Fruit fly (Drosophila melanogaster) whole organism, embryonic: Measurements from ENCODE around the gene CG3652.

Source experiments
- Aef1 ChIP-seq: fragments of 200-800 bp; sonication (Bioruptor generic); IDR thresholded peaks from 3 replicates; pipeline ENCODE4 v1.3.6; 2022; ENCODE audit warnings: missing biosample characterization, missing genetic modification characterization
- BEAF-32 ChIP-seq: fragments of 200-800 bp; sonication (Bioruptor generic); optimal IDR thresholded peaks from 3 replicates; lab custom pipeline; 2017; ENCODE audit warnings: missing biosample characterization, missing genetic modification characterization, mild to moderate bottlenecking, moderate library complexity, missing genetic modification reagents
- Bteb2 ChIP-seq: fragments of 200-800 bp; sonication (Bioruptor generic); optimal IDR thresholded peaks from 2 replicates; lab custom pipeline; 2016; ENCODE audit warnings: missing biosample characterization, missing genetic modification characterization
- CG10321 ChIP-seq: fragments of 200-800 bp; sonication (Bioruptor generic); IDR thresholded peaks from 2 replicates; pipeline ENCODE4 v1.3.6; 2022; ENCODE audit warnings: missing biosample characterization, missing genetic modification characterization
- CG11085 ChIP-seq: fragments of 200-800 bp; sonication (Bioruptor generic); IDR thresholded peaks from 2 replicates; pipeline ENCODE4 v1.3.6; 2022; ENCODE audit warnings: missing biosample characterization, missing genetic modification characterization
- CG11504 ChIP-seq: fragments of 200-800 bp; sonication (Bioruptor generic); optimal IDR thresholded peaks from 3 replicates; lab custom pipeline; 2019; ENCODE audit warnings: missing biosample characterization, mild to moderate bottlenecking, missing genetic modification characterization, moderate library complexity
- CG12236 ChIP-seq: fragments of 200-800 bp; sonication (Bioruptor generic); optimal IDR thresholded peaks from 2 replicates; lab custom pipeline; 2016; ENCODE audit warnings: missing biosample characterization, missing genetic modification characterization
- CG12744 ChIP-seq: fragments of 200-800 bp; sonication (Bioruptor generic); optimal IDR thresholded peaks from 2 replicates; lab custom pipeline; 2016; ENCODE audit warnings: missing biosample characterization, missing genetic modification characterization
- CG13287 ChIP-seq: fragments of 200-800 bp; sonication (Bioruptor generic); IDR thresholded peaks from 2 replicates; pipeline ENCODE4 v1.3.6; 2022; ENCODE audit warnings: missing biosample characterization, missing genetic modification characterization; ENCODE audit not compliant: partially characterized antibody
- CG14014 ChIP-seq: fragments of 200-800 bp; sonication (Bioruptor generic); IDR thresholded peaks from 2 replicates; pipeline ENCODE4 v1.3.6; 2022; ENCODE audit warnings: missing biosample characterization, missing genetic modification characterization
- CG15479 ChIP-seq: fragments of 200-800 bp; sonication (Bioruptor generic); optimal IDR thresholded peaks from 3 replicates; lab custom pipeline; 2019; ENCODE audit warnings: missing biosample characterization, mild to moderate bottlenecking, missing genetic modification characterization, moderate library complexity
- CG15696 ChIP-seq: fragments of 200-800 bp; sonication (Bioruptor generic); optimal IDR thresholded peaks from 2 replicates; lab custom pipeline; 2019; ENCODE audit warnings: missing biosample characterization, mild to moderate bottlenecking, missing genetic modification characterization, moderate library complexity
- CG17385 ChIP-seq: fragments of 200-800 bp; sonication (Bioruptor generic); optimal IDR thresholded peaks from 3 replicates; lab custom pipeline; 2018; ENCODE audit warnings: missing biosample characterization, mild to moderate bottlenecking, missing genetic modification characterization
- CG4707 ChIP-seq: fragments of 200-800 bp; sonication (Bioruptor generic); optimal IDR thresholded peaks from 2 replicates; lab custom pipeline; 2018; ENCODE audit warnings: missing biosample characterization, mild to moderate bottlenecking, missing genetic modification characterization, moderate library complexity
- CG4730 ChIP-seq: fragments of 200-800 bp; sonication (Bioruptor generic); IDR thresholded peaks from 2 replicates; pipeline ENCODE4 v1.3.6; 2022; ENCODE audit warnings: missing biosample characterization, missing genetic modification characterization
- CG4854 ChIP-seq: fragments of 200-800 bp; sonication (Bioruptor generic); optimal IDR thresholded peaks from 2 replicates; lab custom pipeline; 2016; ENCODE audit warnings: missing biosample characterization, missing genetic modification characterization, inconsistent platforms
- CG7745 ChIP-seq: fragments of 200-800 bp; sonication (Bioruptor generic); optimal IDR thresholded peaks from 2 replicates; lab custom pipeline; 2018; ENCODE audit warnings: missing biosample characterization, mild to moderate bottlenecking, missing genetic modification characterization, moderate library complexity
- CG8944 ChIP-seq: fragments of 200-800 bp; sonication (Bioruptor generic); optimal IDR thresholded peaks from 3 replicates; lab custom pipeline; 2016; ENCODE audit warnings: missing biosample characterization, missing genetic modification characterization
- Hr39 ChIP-seq: fragments of >200 bp; optimal IDR thresholded peaks from 2 replicates; lab custom pipeline; 2017
- Med ChIP-seq: fragments of 200-800 bp; sonication (Bioruptor generic); peaks from one replicate; lab custom pipeline; 2016; ENCODE audit warnings: missing biosample characterization, missing genetic modification characterization, mild to moderate bottlenecking, inconsistent platforms, moderate library complexity
- Oli ChIP-seq: fragments of 200-800 bp; sonication (Bioruptor generic); optimal IDR thresholded peaks from 2 replicates; lab custom pipeline; 2018; ENCODE audit warnings: missing biosample characterization, mild to moderate bottlenecking, missing genetic modification characterization, moderate library complexity
- Six4 ChIP-seq: fragments of 200-800 bp; sonication (Bioruptor generic); optimal IDR thresholded peaks from 2 replicates; lab custom pipeline; 2016; ENCODE audit warnings: missing biosample characterization, missing genetic modification characterization
- Trl ChIP-seq, 3 experiments: fragments of >200 bp in 2 of 3; fragments of 200-800 bp in 1 of 3; sonication (Bioruptor generic) in 1 of 3; optimal IDR thresholded peaks; 2 replicates in 1 of 3; 3 replicates in 2 of 3; lab custom pipeline; 2016 to 2017; ENCODE audit warnings: missing biosample characterization in 1 of 3, missing genetic modification characterization in 1 of 3
- Usf ChIP-seq: fragments of 200-800 bp; sonication (Bioruptor generic); optimal IDR thresholded peaks from 2 replicates; lab custom pipeline; 2017; ENCODE audit warnings: missing genotype, missing biosample characterization, missing genetic modification characterization
- aop ChIP-seq: fragments of 200-800 bp; sonication (Bioruptor generic); IDR thresholded peaks from 2 replicates; pipeline ENCODE4 v1.3.6; 2022; ENCODE audit warnings: missing biosample characterization, missing genetic modification characterization
- ara ChIP-seq: fragments of 200-800 bp; sonication (Bioruptor generic); IDR thresholded peaks from 2 replicates; pipeline ENCODE4 v1.3.6; 2022; ENCODE audit warnings: missing biosample characterization, missing genetic modification characterization
- bbx ChIP-seq: fragments of 200-800 bp; sonication (Bioruptor generic); IDR thresholded peaks from 2 replicates; pipeline ENCODE4 v1.3.6; 2022; ENCODE audit warnings: missing biosample characterization, missing genetic modification characterization; ENCODE audit not compliant: partially characterized antibody
- cad ChIP-seq: fragments of >200 bp; optimal IDR thresholded peaks from 2 replicates; lab custom pipeline; 2017; ENCODE audit warnings: missing biosample characterization, missing genetic modification characterization
- chm ChIP-seq: fragments of 200-800 bp; sonication (Bioruptor generic); IDR thresholded peaks from 2 replicates; pipeline ENCODE4 v1.3.6; 2022; ENCODE audit warnings: missing biosample characterization, missing genetic modification characterization
- ci ChIP-seq: fragments of 200-800 bp; sonication (Bioruptor generic); IDR thresholded peaks from 3 replicates; pipeline ENCODE4 v1.3.6; 2022; ENCODE audit warnings: missing biosample characterization, missing genetic modification characterization
- corto ChIP-seq: fragments of 200-800 bp; sonication (Bioruptor generic); optimal IDR thresholded peaks from 2 replicates; lab custom pipeline; 2016; ENCODE audit warnings: missing biosample characterization, mild to moderate bottlenecking, missing genetic modification characterization, moderate library complexity
- eve ChIP-seq, 2 experiments: fragments of >200 bp; optimal IDR thresholded peaks; 2 replicates each; lab custom pipeline; 2017; ENCODE audit warnings: missing biosample characterization in 2 of 2, missing genetic modification characterization in 2 of 2
- fru ChIP-seq: fragments of >200 bp; optimal IDR thresholded peaks from 2 replicates; lab custom pipeline; 2017
- gfzf ChIP-seq: fragments of 200-800 bp; sonication (Bioruptor generic); optimal IDR thresholded peaks from 2 replicates; lab custom pipeline; 2016; ENCODE audit warnings: missing biosample characterization, mild to moderate bottlenecking, missing genetic modification characterization, moderate library complexity
- grn ChIP-seq: fragments of 200-800 bp; sonication (Bioruptor generic); optimal IDR thresholded peaks from 3 replicates; lab custom pipeline; 2017; ENCODE audit warnings: missing biosample characterization, missing genetic modification characterization
- hbn ChIP-seq: fragments of 200-800 bp; sonication (Bioruptor generic); IDR thresholded peaks from 2 replicates; pipeline ENCODE4 v1.3.6; 2022; ENCODE audit warnings: missing biosample characterization, missing genetic modification characterization; ENCODE audit not compliant: partially characterized antibody
- kni ChIP-seq: fragments of 200-800 bp; sonication (Bioruptor generic); optimal IDR thresholded peaks from 3 replicates; lab custom pipeline; 2017; ENCODE audit warnings: mild to moderate bottlenecking, missing biosample characterization, missing genetic modification reagents, missing genetic modification characterization
- mam ChIP-seq: fragments of 200-800 bp; sonication (Bioruptor generic); optimal IDR thresholded peaks from 3 replicates; lab custom pipeline; 2016; ENCODE audit warnings: missing biosample characterization, missing genetic modification characterization
- odd ChIP-seq: fragments of 200-800 bp; sonication (Bioruptor generic); optimal IDR thresholded peaks from 2 replicates; lab custom pipeline; 2017; ENCODE audit warnings: missing biosample characterization, mild to moderate bottlenecking, missing genetic modification characterization
- onecut ChIP-seq: fragments of 200-800 bp; sonication (Bioruptor generic); IDR thresholded peaks from 2 replicates; pipeline ENCODE4 v1.3.6; 2022; ENCODE audit warnings: missing biosample characterization, missing genetic modification characterization
- otp ChIP-seq: fragments of 200-800 bp; sonication (Bioruptor generic); IDR thresholded peaks from 3 replicates; pipeline ENCODE4, ENCODE4 v1.3.6; 2022; ENCODE audit warnings: missing biosample characterization, missing genetic modification characterization
- rib ChIP-seq: fragments of 200-800 bp; sonication (Bioruptor generic); IDR thresholded peaks from 2 replicates; pipeline ENCODE4 v1.3.6; 2022; ENCODE audit warnings: missing biosample characterization, missing genetic modification characterization
- schlank ChIP-seq: fragments of 200-800 bp; sonication (Bioruptor generic); optimal IDR thresholded peaks from 2 replicates; lab custom pipeline; 2018; ENCODE audit warnings: missing biosample characterization, mild to moderate bottlenecking, missing genetic modification characterization
- sens ChIP-seq: fragments of 200-800 bp; sonication (Bioruptor generic); peaks from one replicate; lab custom pipeline; 2016; ENCODE audit warnings: missing biosample characterization, missing genetic modification characterization
- sob ChIP-seq: fragments of 200-800 bp; sonication (Bioruptor generic); IDR thresholded peaks from 2 replicates; pipeline ENCODE4 v1.3.6; 2022; ENCODE audit warnings: missing biosample characterization, missing genetic modification characterization
- tgo ChIP-seq: fragments of 200-800 bp; sonication (Bioruptor generic); IDR thresholded peaks from 3 replicates; pipeline ENCODE4 v1.3.6; 2022; ENCODE audit warnings: missing biosample characterization, missing genetic modification characterization
- tll ChIP-seq, 2 experiments: fragments of 200-800 bp in 1 of 2; fragments of >200 bp in 1 of 2; sonication (Bioruptor generic) in 1 of 2; optimal IDR thresholded peaks; 2 replicates each; lab custom pipeline; 2017 to 2019; ENCODE audit warnings: missing biosample characterization in 2 of 2, missing genetic modification characterization in 2 of 2, mild to moderate bottlenecking in 1 of 2, moderate library complexity in 1 of 2
- twi ChIP-seq: fragments of 200-800 bp; optimal IDR thresholded peaks from 2 replicates; lab custom pipeline; 2019; ENCODE audit warnings: missing biosample characterization, mild to moderate bottlenecking, missing genetic modification characterization, moderate library complexity
- zen ChIP-seq: fragments of 200-800 bp; sonication (Bioruptor generic); optimal IDR thresholded peaks from 3 replicates; lab custom pipeline; 2018; ENCODE audit warnings: missing biosample characterization, mild to moderate bottlenecking, missing genetic modification characterization, moderate library complexity
- zen2 ChIP-seq: fragments of 200-800 bp; sonication (Bioruptor generic); IDR thresholded peaks from 3 replicates; pipeline ENCODE4 v1.3.6; 2022; ENCODE audit warnings: missing biosample characterization, missing genetic modification characterization; ENCODE audit not compliant: partially characterized antibody

The CG3652 gene

DNA sequence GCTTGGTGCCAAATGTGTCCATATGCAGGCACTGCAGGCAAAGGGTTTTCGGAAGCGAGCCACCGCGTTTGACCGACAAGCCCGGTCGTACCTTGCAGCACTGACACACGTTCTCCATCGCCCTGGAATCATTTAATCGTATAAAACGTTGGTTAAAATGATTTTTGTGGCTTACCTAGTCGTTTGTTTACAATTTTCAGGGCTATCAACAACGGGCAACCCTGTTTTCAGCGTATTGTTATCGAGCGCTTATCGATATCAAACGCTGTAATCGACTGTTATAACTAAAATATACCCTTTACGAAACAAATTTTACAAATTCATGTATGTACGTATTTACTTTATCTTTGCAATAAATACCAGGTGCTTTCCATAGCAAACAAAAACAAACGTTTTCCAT, 11.2 kb downstream of the CG3652 start, which contains the start of gene CG17612 (continued):
- TF ChIP-seq CG11085 (GFP tag; lab: Robert Waterston, UW), result no peak
- no peak for TF ChIP-seq mam (GFP tag; lab: Kevin White, UChicago)
- peak; percentile 76 for TF ChIP-seq bbx (GFP tag; lab: Robert Waterston, UW)
- TF ChIP-seq rib (GFP tag; lab: Robert Waterston, UW), result no peak
- TF ChIP-seq Med, result peak; percentile 62
- no peak for TF ChIP-seq CG10321
- TF ChIP-seq zen (tag; lab: Kevin White, UChicago), result no peak
- TF ChIP-seq zen2 (GFP tag; lab: Robert Waterston, UW), result peak; percentile 67; the same call in 2 of the 3 replicates
- peak; percentile 47 for TF ChIP-seq BEAF-32 (GFP tag; lab: Kevin White, UChicago)
- TF ChIP-seq CG12236 (GFP tag; lab: Kevin White, UChicago), result no peak
- TF ChIP-seq CG4730, result no peak
- no peak for TF ChIP-seq twi

DNA sequence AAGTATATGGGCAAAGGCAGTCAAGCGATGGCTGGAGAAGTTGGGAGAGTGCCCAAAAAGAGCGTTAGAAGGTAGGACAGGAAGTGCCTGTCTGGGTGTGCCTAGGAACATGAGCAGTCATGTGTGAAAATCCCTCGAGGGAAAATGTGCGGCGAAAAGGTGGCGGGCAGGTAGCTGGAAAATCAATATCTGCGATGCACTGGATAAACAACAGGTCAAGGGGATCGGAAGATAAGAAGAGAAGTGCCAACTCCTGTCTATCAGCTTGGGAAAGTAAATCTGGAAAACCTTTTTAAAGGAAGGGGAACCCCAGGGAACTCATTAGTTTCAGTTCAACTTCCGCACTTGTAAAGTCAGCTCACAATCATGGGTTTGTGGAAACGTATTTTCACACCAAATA, 15.3 kb downstream of the CG3652 start:
- TF ChIP-seq Usf (GFP tag; lab: Kevin White, UChicago) (no peak), corto (GFP tag; lab: Kevin White, UChicago) (no peak), kni (GFP tag; lab: Kevin White, UChicago) (peak; percentile 12), CG4854 (no peak), CG15696 (tag; lab: Kevin White, UChicago) (peak; percentile 46), aop (GFP tag; lab: Robert Waterston, UW) (peak; percentile 21; the same call in 1 of the 2 replicates), tgo (GFP tag; lab: Robert Waterston, UW) (no peak), schlank (tag; lab: Kevin White, UChicago) (no peak), CG4707 (no peak), tll (GFP tag; optimal IDR thresholded peaks at IDR 0.05; lab: Kevin White, UChicago) (peak in 1 of 2 experiments; percentile 87), sens (GFP tag; lab: Kevin White, UChicago) (peak; percentile 69), chm (GFP tag; lab: Robert Waterston, UW) (0 out of 2 replicates have a peak, but pooled peaks have one; percentile 9), gfzf (GFP tag; lab: Kevin White, UChicago) (no peak), odd (GFP tag; lab: Kevin White, UChicago) (no peak), Oli (tag; lab: Kevin White, UChicago) (no peak), Six4 (no peak), sob (no peak), CG7745 (no peak), Hr39 (lab: Kevin White, UChicago) (no peak), Bteb2 (GFP tag; lab: Kevin White, UChicago) (no peak), hbn (GFP tag; lab: Robert Waterston, UW) (no peak), CG15479 (GFP tag; lab: Kevin White, UChicago) (peak; percentile 46), ci (GFP tag; lab: Robert Waterston, UW) (no peak), CG8944 (GFP tag; lab: Kevin White, UChicago) (no peak), zen (tag; lab: Kevin White, UChicago) (peak; percentile 68), CG14014 (GFP tag; lab: Robert Waterston, UW) (no peak), CG11504 (tag; lab: Kevin White, UChicago) (no peak), eve (GFP tag; optimal IDR thresholded peaks at IDR 0.05; lab: Kevin White, UChicago) (peak in 1 of 2 experiments; percentile 47), cad (GFP tag; lab: Kevin White, UChicago) (no peak), fru (no peak), Aef1 (GFP tag; lab: Robert Waterston, UW) (no peak), Trl (optimal IDR thresholded peaks at IDR 0.05; lab: Kevin White, UChicago) (no peak), Trl (GFP tag; optimal IDR thresholded peaks at IDR 0.05; lab: Kevin White, UChicago) (no peak), CG13287 (GFP tag; lab: Robert Waterston, UW) (no peak), onecut (GFP tag; lab: Robert Waterston, UW) (peak; percentile 39; the same call in 1 of the 2 replicates), grn (GFP tag; lab: Kevin White, UChicago) (peak; percentile 9), otp (GFP tag; lab: Robert Waterston, UW) (no peak), CG12744 (no peak), CG17385 (no peak), ara (GFP tag; lab: Robert Waterston, UW) (no peak)
